Worm (Caenorhabditis elegans): ENCODE results near the gene ubl-1.

ce11 chrIII:3107530-3107929, 39.4 kb downstream of the ubl-1 start:
- no peak for TF ChIP-seq skn-1 (tag; optimal IDR thresholded peaks at IDR 0.05)
- no peak for TF ChIP-seq ztf-11 (tag; optimal IDR thresholded peaks at IDR 0.05)
- TF ChIP-seq elt-2 (tag; optimal IDR thresholded peaks at IDR 0.05) = no peak
- no peak for TF ChIP-seq lin-39 (tag; optimal IDR thresholded peaks at IDR 0.05)
- TF ChIP-seq ceh-82 (tag; optimal IDR thresholded peaks at IDR 0.05) = no peak
- no peak for TF ChIP-seq unc-62 (GFP tag; optimal IDR thresholded peaks at IDR 0.05)
- TF ChIP-seq pag-3 (tag; optimal IDR thresholded peaks at IDR 0.05; ENCODE audit: borderline replicate concordance, insufficient read depth) = no peak
- no peak for TF ChIP-seq ceh-88 (GFP tag; IDR thresholded peaks at IDR 0.05)
